Fruit fly (Drosophila melanogaster): ENCODE measurements around the gene CG5890.

- TF ChIP-seq pan (optimal IDR thresholded peaks at IDR 0.05) (no peak), usp (GFP tag; optimal IDR thresholded peaks at IDR 0.05) (no peak), psq (optimal IDR thresholded peaks at IDR 0.05) (no peak), CG8478 (optimal IDR thresholded peaks at IDR 0.05) (no peak)
These were observed 25.2 kb downstream of the CG5890 start, which contains the start of gene Tsp96F for dm6 chr3R:25880971-25881809.

All from whole organism.